Worm (Caenorhabditis elegans): Measurements from ENCODE around the gene cyp-13A12.

The cyp-13A12 gene

DNA sequence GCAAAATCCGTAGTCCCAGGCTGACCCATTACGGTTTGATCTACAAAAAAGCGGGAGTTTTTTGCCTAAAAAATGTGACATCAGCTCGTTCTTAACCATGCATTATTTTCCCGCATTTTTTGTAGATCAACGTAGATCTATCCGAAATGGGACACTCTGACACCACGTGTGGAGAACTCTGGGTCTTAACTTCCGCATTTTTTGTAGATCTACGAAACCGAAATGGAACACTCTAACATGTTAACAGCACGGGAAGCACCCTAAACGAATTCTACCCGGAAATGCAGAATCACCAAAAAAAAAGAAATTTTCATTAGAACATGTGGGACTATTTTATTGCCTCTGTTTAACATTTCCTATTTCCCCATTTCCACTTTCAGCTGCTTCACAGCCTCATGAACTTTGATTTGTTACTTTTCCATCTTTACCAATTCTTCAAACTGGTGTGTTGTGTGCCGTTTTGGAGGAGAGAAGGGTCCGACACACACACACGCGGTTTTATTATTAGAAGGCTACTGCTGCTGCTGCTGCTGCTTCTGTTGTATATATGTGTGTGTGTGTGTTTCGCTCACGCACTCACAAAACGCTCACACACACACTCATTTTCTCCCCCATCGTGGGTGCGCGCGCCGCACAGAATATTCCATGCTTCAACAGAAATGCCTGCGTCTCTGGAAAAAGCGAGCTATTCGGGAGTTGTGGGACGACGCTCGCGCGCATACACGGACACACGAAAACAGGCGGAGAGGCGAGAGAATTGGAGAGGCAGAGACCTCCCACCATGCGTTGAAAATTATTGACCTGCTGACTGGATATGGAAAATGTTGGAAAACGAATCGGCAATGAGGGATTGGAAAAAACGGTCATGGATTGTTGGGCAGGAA is 43.8 kb downstream of the cyp-13A12 start (continued):
- TF ChIP-seq nhr-28 (tag; optimal IDR thresholded peaks at IDR 0.05): no peak
- no peak for TF ChIP-seq tbx-8 (GFP tag; optimal IDR thresholded peaks at IDR 0.05)
- peak; percentile 61 for TF ChIP-seq unc-62 (GFP tag; optimal IDR thresholded peaks at IDR 0.05)
- TF ChIP-seq nhr-12 (tag; optimal IDR thresholded peaks at IDR 0.05): no peak
- no peak for TF ChIP-seq lin-13 (tag; optimal IDR thresholded peaks at IDR 0.05)
- TF ChIP-seq ceh-83 (GFP tag; optimal IDR thresholded peaks at IDR 0.05): no peak
- no peak for TF ChIP-seq pha-4 (tag; optimal IDR thresholded peaks at IDR 0.05)
- peak; percentile 39 for TF ChIP-seq hlh-1 (tag; optimal IDR thresholded peaks at IDR 0.05)
- peak; percentile 82 for TF ChIP-seq sptf-1 (tag; optimal IDR thresholded peaks at IDR 0.05)

DNA sequence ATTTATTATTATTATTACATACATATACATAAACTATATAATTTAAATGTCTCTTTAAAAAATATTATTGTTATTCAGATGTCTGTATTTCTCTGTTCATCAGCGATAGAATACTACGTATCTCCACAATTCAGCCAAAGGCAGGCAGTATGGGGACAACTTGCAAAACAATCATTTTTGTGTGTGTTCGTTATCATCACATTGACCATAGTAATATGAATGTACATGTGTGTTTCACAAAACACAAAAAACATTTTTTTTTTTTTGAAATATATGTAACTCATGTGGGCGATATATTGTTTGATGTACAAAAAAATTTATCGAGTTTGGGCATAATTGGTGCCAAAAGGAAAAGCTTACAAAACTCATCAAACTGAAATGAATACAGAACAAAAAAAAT is 45.1 kb downstream of the cyp-13A12 start:
- no peak for TF ChIP-seq nhr-12 (tag; optimal IDR thresholded peaks at IDR 0.05)
- TF ChIP-seq ceh-39 (tag; optimal IDR thresholded peaks at IDR 0.05): no peak
- TF ChIP-seq elt-1 (tag; optimal IDR thresholded peaks at IDR 0.05; ENCODE audit: borderline replicate concordance, insufficient read depth): no peak
- TF ChIP-seq mep-1 (tag; optimal IDR thresholded peaks at IDR 0.05): no peak
- TF ChIP-seq unc-120 (tag; optimal IDR thresholded peaks at IDR 0.05; ENCODE audit: poor library complexity, severe bottlenecking): no peak
- no peak for TF ChIP-seq tbx-8 (GFP tag; optimal IDR thresholded peaks at IDR 0.05)
- no peak for TF ChIP-seq zip-8 (tag; optimal IDR thresholded peaks at IDR 0.05)
- no peak for TF ChIP-seq lsy-2 (tag; optimal IDR thresholded peaks at IDR 0.05)
- TF ChIP-seq nhr-76 (tag; optimal IDR thresholded peaks at IDR 0.05): no peak
- TF ChIP-seq mls-2 (tag; optimal IDR thresholded peaks at IDR 0.05): no peak
- TF ChIP-seq elt-3 (tag; optimal IDR thresholded peaks at IDR 0.05): no peak
- no peak for TF ChIP-seq ceh-43 (GFP tag; optimal IDR thresholded peaks at IDR 0.05)
- no peak for TF ChIP-seq mab-5 (tag; optimal IDR thresholded peaks at IDR 0.05)
- no peak for TF ChIP-seq ham-2 (GFP tag; optimal IDR thresholded peaks at IDR 0.05)
- TF ChIP-seq blmp-1 (tag; optimal IDR thresholded peaks at IDR 0.05): no peak
- TF ChIP-seq pha-4 (tag; optimal IDR thresholded peaks at IDR 0.05): no peak
- no peak for TF ChIP-seq lin-13 (tag; optimal IDR thresholded peaks at IDR 0.05)

DNA sequence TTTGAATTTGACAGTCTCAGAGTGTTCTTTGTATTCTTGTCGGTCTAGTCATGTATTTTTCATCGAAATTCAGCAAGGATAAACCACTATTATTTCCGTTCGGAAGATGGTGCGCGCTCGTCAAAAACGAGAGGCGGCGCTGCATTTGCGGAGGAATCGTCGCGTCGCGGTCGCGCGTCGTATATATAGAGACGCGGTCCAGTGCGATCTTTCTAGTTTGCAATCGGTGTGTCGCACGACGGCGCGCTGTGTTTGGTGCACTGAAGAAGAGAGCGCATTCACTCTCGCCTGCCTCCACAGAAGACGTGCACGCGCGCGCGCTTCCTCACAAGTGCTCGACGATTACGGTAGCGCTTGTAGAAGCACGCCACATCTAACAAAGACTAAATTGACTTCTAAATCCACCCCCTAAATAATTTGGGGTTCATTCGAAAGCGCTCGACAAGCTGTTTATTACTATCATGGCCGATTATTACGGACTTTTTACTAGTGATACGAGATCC is 46.3 kb downstream of the cyp-13A12 start, which contains the start of gene Y39E4B.6:
Gene Y39E4B.6, plus strand, starts transcription at position 209 of the 503 bp plus-strand sequence.
- TF ChIP-seq lin-32 (GFP tag; optimal IDR thresholded peaks at IDR 0.05): peak; percentile 58
- TF ChIP-seq sptf-1 (tag; optimal IDR thresholded peaks at IDR 0.05): peak; percentile 97
- TF ChIP-seq nhr-2 (tag; optimal IDR thresholded peaks at IDR 0.05): no peak
- TF ChIP-seq pha-4 (tag; optimal IDR thresholded peaks at IDR 0.05): peak; percentile 85
- no peak for TF ChIP-seq snpc-4 (tag; optimal IDR thresholded peaks at IDR 0.05)
- peak; percentile 36 for TF ChIP-seq hlh-1 (tag; optimal IDR thresholded peaks at IDR 0.05)
- peak; percentile 79 for TF ChIP-seq flh-1 (GFP tag; optimal IDR thresholded peaks at IDR 0.05)
- TF ChIP-seq M03D4.4 (tag; optimal IDR thresholded peaks at IDR 0.05): peak; percentile 90
- TF ChIP-seq sem-2 (GFP tag; optimal IDR thresholded peaks at IDR 0.05): no peak
- no peak for TF ChIP-seq nhr-28 (tag; optimal IDR thresholded peaks at IDR 0.05)
- peak; percentile 84 for TF ChIP-seq unc-62 (GFP tag; optimal IDR thresholded peaks at IDR 0.05)
- peak; percentile 84 for TF ChIP-seq ceh-83 (GFP tag; optimal IDR thresholded peaks at IDR 0.05)
- TF ChIP-seq unc-39 (tag; optimal IDR thresholded peaks at IDR 0.05): peak; percentile 85
- TF ChIP-seq nhr-76 (tag; optimal IDR thresholded peaks at IDR 0.05): no peak
- TF ChIP-seq nhr-237 (tag; optimal IDR thresholded peaks at IDR 0.05): peak; percentile 96
- peak; percentile 89 for TF ChIP-seq cnd-1 (tag; optimal IDR thresholded peaks at IDR 0.05)
- TF ChIP-seq mep-1 (tag; optimal IDR thresholded peaks at IDR 0.05): peak; percentile 98
- TF ChIP-seq bed-3 (GFP tag; optimal IDR thresholded peaks at IDR 0.05): peak; percentile 78
- TF ChIP-seq zip-8 (tag; optimal IDR thresholded peaks at IDR 0.05): no peak
- TF ChIP-seq drap-1 (GFP tag; optimal IDR thresholded peaks at IDR 0.05): peak; percentile 94
- TF ChIP-seq mls-2 (tag; optimal IDR thresholded peaks at IDR 0.05): peak; percentile 96
- no peak for TF ChIP-seq elt-3 (tag; optimal IDR thresholded peaks at IDR 0.05)
- peak; percentile 76 for TF ChIP-seq tbx-8 (GFP tag; optimal IDR thresholded peaks at IDR 0.05)
- TF ChIP-seq ham-2 (GFP tag; optimal IDR thresholded peaks at IDR 0.05): peak; percentile 91
- TF ChIP-seq ceh-39 (tag; optimal IDR thresholded peaks at IDR 0.05): peak; percentile 98
- TF ChIP-seq unc-120 (tag; optimal IDR thresholded peaks at IDR 0.05; ENCODE audit: poor library complexity, severe bottlenecking): peak; percentile 86
- peak; percentile 95 for TF ChIP-seq ztf-11 (tag; optimal IDR thresholded peaks at IDR 0.05)
- TF ChIP-seq mab-5 (tag; optimal IDR thresholded peaks at IDR 0.05): no peak
- peak; percentile 83 for TF ChIP-seq ces-1 (GFP tag; optimal IDR thresholded peaks at IDR 0.05)
- TF ChIP-seq lsy-2 (tag; optimal IDR thresholded peaks at IDR 0.05): peak; percentile 89
- TF ChIP-seq elt-1 (tag; optimal IDR thresholded peaks at IDR 0.05; ENCODE audit: borderline replicate concordance, insufficient read depth): no peak
- TF ChIP-seq ceh-43 (GFP tag; optimal IDR thresholded peaks at IDR 0.05): peak; percentile 69
- TF ChIP-seq lin-13 (tag; optimal IDR thresholded peaks at IDR 0.05): peak; percentile 98
- TF ChIP-seq nhr-12 (tag; optimal IDR thresholded peaks at IDR 0.05): peak; percentile 91
- no peak for TF ChIP-seq blmp-1 (tag; optimal IDR thresholded peaks at IDR 0.05)
